Fruit fly (Drosophila melanogaster) whole organism, prepupa: ENCODE measurements around the gene Tet.

Experiments
- CG15336 ChIP-seq: fragments of 200-800 bp; sonication (Bioruptor generic); IDR thresholded peaks from 2 replicates; pipeline ENCODE4 v1.3.6; 2022; ENCODE audit warnings: missing biosample characterization, missing genetic modification characterization
- CG6854 ChIP-seq: fragments of 200-800 bp; sonication (Bioruptor generic); optimal IDR thresholded peaks from 2 replicates; lab custom pipeline; 2017; ENCODE audit warnings: missing biosample characterization, mild to moderate bottlenecking, missing genetic modification characterization
- Ets96B ChIP-seq: fragments of 200-800 bp; optimal IDR thresholded peaks from 2 replicates; lab custom pipeline; 2019; ENCODE audit warnings: missing biosample characterization, mild to moderate bottlenecking, missing genetic modification characterization, moderate library complexity
- Hr39 ChIP-seq: fragments of 200-800 bp; sonication (Bioruptor generic); optimal IDR thresholded peaks from 2 replicates; lab custom pipeline; 2016; ENCODE audit warnings: missing biosample characterization, missing genetic modification characterization
- Met ChIP-seq: fragments of 200-800 bp; sonication (Bioruptor generic); optimal IDR thresholded peaks from 3 replicates; lab custom pipeline; 2016; ENCODE audit warnings: missing biosample characterization, missing genetic modification characterization
- Sox15 ChIP-seq: fragments of 200-800 bp; sonication (Bioruptor generic); optimal IDR thresholded peaks from 3 replicates; lab custom pipeline; 2016; ENCODE audit warnings: missing biosample characterization, missing genetic modification characterization
- eg ChIP-seq: fragments of 200-800 bp; sonication (Bioruptor generic); IDR thresholded peaks from 3 replicates; pipeline ENCODE4 v1.3.6; 2022; ENCODE audit warnings: missing biosample characterization, missing genetic modification characterization
- fd59A ChIP-seq: fragments of 200-800 bp; sonication (Bioruptor generic); optimal IDR thresholded peaks from 2 replicates; lab custom pipeline; 2017; ENCODE audit warnings: missing biosample characterization, mild to moderate bottlenecking, missing genetic modification characterization, missing genetic modification reagents

DNA sequence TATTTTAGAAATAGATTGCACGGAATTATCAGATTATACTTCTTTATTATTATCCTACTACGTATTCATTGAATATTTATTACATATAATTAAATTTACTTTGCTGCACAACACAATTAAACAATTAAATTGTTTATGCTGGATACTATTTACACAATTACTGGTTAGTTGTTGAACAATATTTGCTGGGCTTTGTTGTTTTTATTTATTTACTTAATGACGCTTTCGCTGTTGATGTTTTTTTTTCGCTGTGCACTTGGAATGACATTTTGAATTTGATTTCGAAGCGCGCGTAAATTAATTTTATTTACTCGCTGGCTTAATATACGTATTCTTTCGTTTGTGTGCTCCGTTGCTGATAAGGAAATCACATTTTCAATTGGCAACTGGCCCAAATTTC lies 58.7 kb downstream of the Tet start:
- TF ChIP-seq CG6854 (GFP tag; lab: Kevin White, UChicago) (no peak), CG15336 (no peak), Sox15 (GFP tag; lab: Kevin White, UChicago) (no peak), eg (GFP tag; lab: Robert Waterston, UW) (no peak), Ets96B (tag; lab: Kevin White, UChicago) (no peak), fd59A (no peak), Met (no peak), Hr39 (GFP tag; lab: Kevin White, UChicago) (no peak)
